Worm (Caenorhabditis elegans): ENCODE data around the gene R151.2.

The R151.2 gene

ce11 chrIII:7253669-7254068 lies 43.9 kb downstream of the R151.2 start:
- TF ChIP-seq hsf-1 (GFP tag; IDR thresholded peaks at IDR 0.05) = no peak
- no peak for TF ChIP-seq egl-18 (GFP tag; IDR thresholded peaks at IDR 0.05)
- no peak for TF ChIP-seq ztf-25 (GFP tag; IDR thresholded peaks at IDR 0.05)
- TF ChIP-seq ceh-27 (GFP tag; optimal IDR thresholded peaks at IDR 0.05) = no peak
- no peak for TF ChIP-seq F37B4.10 (GFP tag; IDR thresholded peaks at IDR 0.05)
- no peak for TF ChIP-seq F23B12.7 (tag; optimal IDR thresholded peaks at IDR 0.05; ENCODE audit: insufficient read depth)
- no peak for TF ChIP-seq let-607 (tag; optimal IDR thresholded peaks at IDR 0.05)
- no peak for TF ChIP-seq lin-40 (tag; optimal IDR thresholded peaks at IDR 0.05)
- no peak for TF ChIP-seq dpl-1 (GFP tag; optimal IDR thresholded peaks at IDR 0.05)
- TF ChIP-seq pbrm-1 (GFP tag; IDR thresholded peaks at IDR 0.05) = no peak
- no peak for TF ChIP-seq egl-44 (GFP tag; IDR thresholded peaks at IDR 0.05)
- no peak for TF ChIP-seq snpc-4 (GFP tag; optimal IDR thresholded peaks at IDR 0.05)
- TF ChIP-seq snpc-4 (tag; optimal IDR thresholded peaks at IDR 0.05) = no peak
- no peak for TF ChIP-seq mel-28 (tag; optimal IDR thresholded peaks at IDR 0.05; ENCODE audit: borderline replicate concordance)
- no peak for TF ChIP-seq rpc-1 (optimal IDR thresholded peaks at IDR 0.05)
- TF ChIP-seq rpc-1 (tag; optimal IDR thresholded peaks at IDR 0.05) = no peak

ce11 chrIII:7258931-7259330 lies 49.2 kb downstream of the R151.2 start, which contains the start of gene B0361.4:
Gene B0361.4, plus strand, starts transcription at chrIII:7258991.
- no peak for TF ChIP-seq dpl-1 (GFP tag; optimal IDR thresholded peaks at IDR 0.05)
- no peak for TF ChIP-seq B0035.1 (tag; optimal IDR thresholded peaks at IDR 0.05)
- no peak for TF ChIP-seq ceh-79 (tag; optimal IDR thresholded peaks at IDR 0.05)
- no peak for TF ChIP-seq somi-1 (GFP tag; optimal IDR thresholded peaks at IDR 0.05)
- no peak for TF ChIP-seq lsy-27 (tag; optimal IDR thresholded peaks at IDR 0.05; ENCODE audit: borderline replicate concordance, insufficient read depth)
- TF ChIP-seq cebp-1 (GFP tag; IDR thresholded peaks at IDR 0.05) = no peak
- no peak for TF ChIP-seq cebp-1 (tag; optimal IDR thresholded peaks at IDR 0.05)
- no peak for TF ChIP-seq zfh-2 (GFP tag; conservative IDR thresholded peaks at IDR 0.05)
- TF ChIP-seq hlh-12 (tag; optimal IDR thresholded peaks at IDR 0.05) = no peak
- TF ChIP-seq nfya-2 (GFP tag; IDR thresholded peaks at IDR 0.05) = no peak
- no peak for TF ChIP-seq Y67H2A.10 (GFP tag; conservative IDR thresholded peaks at IDR 0.05)

- TF ChIP-seq F57C9.4 (tag; optimal IDR thresholded peaks at IDR 0.05) = no peak
- TF ChIP-seq somi-1 (GFP tag; optimal IDR thresholded peaks at IDR 0.05) = no peak
- TF ChIP-seq mel-28 (tag; optimal IDR thresholded peaks at IDR 0.05; ENCODE audit: borderline replicate concordance) = no peak
- TF ChIP-seq dpff-1 (tag; optimal IDR thresholded peaks at IDR 0.05) = no peak
- no peak for TF ChIP-seq F22D6.2 (tag; optimal IDR thresholded peaks at IDR 0.05)
- TF ChIP-seq ceh-91 (GFP tag; IDR thresholded peaks at IDR 0.05) = no peak
These were observed 52.8 kb downstream of the R151.2 start for ce11 chrIII:7262592-7262991.

- TF ChIP-seq let-607 (tag; optimal IDR thresholded peaks at IDR 0.05) (no peak), bed-1 (GFP tag; IDR thresholded peaks at IDR 0.05) (no peak)
These were observed 53.3 kb downstream of the R151.2 start for ce11 chrIII:7263028-7263427.

All from whole organism, young adult.